Fruit fly (Drosophila melanogaster) whole organism, pupa: Measurements from ENCODE around the gene CG7218.

Experiments used
- CG10348 ChIP-seq: fragments of 200-800 bp; sonication (Bioruptor generic); IDR thresholded peaks from 2 replicates; pipeline ENCODE4 v1.3.6; 2022; ENCODE audit warnings: missing biosample characterization, missing genetic modification characterization
- CG12605 ChIP-seq: fragments of 200-800 bp; sonication (Bioruptor generic); IDR thresholded peaks from 2 replicates; pipeline ENCODE4 v1.3.6; 2022; ENCODE audit warnings: missing biosample characterization, missing genetic modification characterization
- CG13204 ChIP-seq: fragments of 200-800 bp; sonication (Bioruptor generic); optimal IDR thresholded peaks from 2 replicates; lab custom pipeline; 2018; ENCODE audit warnings: missing biosample characterization, mild to moderate bottlenecking, missing genetic modification characterization, moderate library complexity
- CG14655 ChIP-seq: fragments of 200-800 bp; sonication (Bioruptor generic); optimal IDR thresholded peaks from 3 replicates; lab custom pipeline; 2017; ENCODE audit warnings: mild to moderate bottlenecking, missing biosample characterization, missing genetic modification reagents, missing genetic modification characterization
- CG15710 ChIP-seq: fragments of 200-800 bp; sonication (Bioruptor generic); optimal IDR thresholded peaks from 2 replicates; lab custom pipeline; 2018; ENCODE audit warnings: missing biosample characterization, mild to moderate bottlenecking, missing genetic modification characterization, moderate library complexity
- CG17806 ChIP-seq: fragments of 200-800 bp; sonication (Bioruptor generic); optimal IDR thresholded peaks from 2 replicates; lab custom pipeline; 2018; ENCODE audit warnings: missing biosample characterization, mild to moderate bottlenecking, missing genetic modification characterization, moderate library complexity
- CG32121 ChIP-seq: fragments of 200-800 bp; sonication (Bioruptor generic); IDR thresholded peaks from 2 replicates; pipeline ENCODE4 v1.3.6; 2022; ENCODE audit warnings: missing biosample characterization, missing genetic modification characterization
- CG34367 ChIP-seq: fragments of 200-800 bp; sonication (Bioruptor generic); optimal IDR thresholded peaks from 2 replicates; lab custom pipeline; 2018; ENCODE audit warnings: missing biosample characterization, mild to moderate bottlenecking, missing genetic modification characterization
- CG4496 ChIP-seq: fragments of 200-800 bp; sonication (Bioruptor generic); IDR thresholded peaks from 3 replicates; pipeline ENCODE4 v1.3.6; 2022; ENCODE audit warnings: missing biosample characterization, missing genetic modification characterization
- CG8159 ChIP-seq: fragments of 200-800 bp; sonication (Bioruptor generic); optimal IDR thresholded peaks from 3 replicates; lab custom pipeline; 2018; ENCODE audit warnings: missing biosample characterization, mild to moderate bottlenecking, missing genetic modification characterization, moderate library complexity
- CG8301 ChIP-seq: fragments of 200-800 bp; sonication (Bioruptor generic); optimal IDR thresholded peaks from 2 replicates; lab custom pipeline; 2018; ENCODE audit warnings: missing biosample characterization, mild to moderate bottlenecking, missing genetic modification characterization
- CG9948 ChIP-seq: fragments of 200-800 bp; sonication (Bioruptor generic); optimal IDR thresholded peaks from 2 replicates; lab custom pipeline; 2018; ENCODE audit warnings: missing biosample characterization, mild to moderate bottlenecking, missing genetic modification characterization, moderate library complexity
- D1 ChIP-seq: fragments of 200-800 bp; sonication (Bioruptor generic); optimal IDR thresholded peaks from 2 replicates; lab custom pipeline; 2018; ENCODE audit warnings: missing biosample characterization, mild to moderate bottlenecking, missing genetic modification characterization, moderate library complexity
- EcR ChIP-seq: fragments of 200-800 bp; sonication (Bioruptor generic); optimal IDR thresholded peaks from 3 replicates; lab custom pipeline; 2019; ENCODE audit warnings: missing biosample characterization, missing genetic modification characterization, mild to moderate bottlenecking, moderate library complexity, missing genetic modification reagents
- Ets98B ChIP-seq: fragments of 200-800 bp; sonication (Bioruptor generic); IDR thresholded peaks from 2 replicates; pipeline ENCODE4 v1.3.6; 2022; ENCODE audit warnings: missing biosample characterization, missing genetic modification characterization
- Pif1A ChIP-seq: fragments of 200-800 bp; sonication (Bioruptor generic); optimal IDR thresholded peaks from 3 replicates; lab custom pipeline; 2016; ENCODE audit warnings: missing biosample characterization, missing genetic modification characterization
- Pif1B ChIP-seq: fragments of 200-800 bp; sonication (Bioruptor generic); optimal IDR thresholded peaks from 3 replicates; lab custom pipeline; 2016; ENCODE audit warnings: missing biosample characterization, missing genetic modification characterization
- Snoo ChIP-seq: fragments of 200-800 bp; sonication (Bioruptor generic); optimal IDR thresholded peaks from 3 replicates; lab custom pipeline; 2017; ENCODE audit warnings: missing biosample characterization, mild to moderate bottlenecking, missing genetic modification characterization, inconsistent platforms
- fd96Ca ChIP-seq: fragments of 200-800 bp; sonication (Bioruptor generic); IDR thresholded peaks from 3 replicates; pipeline ENCODE4 v1.3.6; 2022; ENCODE audit warnings: missing biosample characterization, missing genetic modification characterization
- gl ChIP-seq: fragments of 200-800 bp; sonication (Bioruptor generic); optimal IDR thresholded peaks from 2 replicates; lab custom pipeline; 2018; ENCODE audit warnings: missing biosample characterization, mild to moderate bottlenecking, missing genetic modification characterization
- rn ChIP-seq: fragments of 200-800 bp; sonication (Bioruptor generic); IDR thresholded peaks from 2 replicates; pipeline ENCODE4 v1.3.6; 2022; ENCODE audit warnings: missing biosample characterization, missing genetic modification characterization

Gene CG7218

dm6 chr3R:18185385-18185784, 21.2 kb upstream of the CG7218 start, which contains the start of the genes Arp5 and CG7208:
Arp5 (plus strand) TSS chr3R:18185498.
CG7208 (minus strand) TSS chr3R:18185715.
- peak; percentile 51 for TF ChIP-seq CG8159 (tag; lab: Kevin White, UChicago)
- no peak for TF ChIP-seq EcR
- no peak for TF ChIP-seq CG10348 (GFP tag; lab: Robert Waterston, UW)
- TF ChIP-seq CG8301 (tag; lab: Kevin White, UChicago), result no peak
- no peak for TF ChIP-seq Pif1A (GFP tag; lab: Kevin White, UChicago)
- no peak for TF ChIP-seq Pif1B (GFP tag; lab: Kevin White, UChicago)
- peak; percentile 36 for TF ChIP-seq Snoo (tag; lab: Kevin White, UChicago)
- peak; percentile 37 for TF ChIP-seq CG9948 (tag; lab: Kevin White, UChicago)
- TF ChIP-seq CG4496 (GFP tag; lab: Robert Waterston, UW), result peak; percentile 69; the same call in 2 of the 3 replicates
- peak; percentile 51 for TF ChIP-seq CG15710 (tag; lab: Kevin White, UChicago)
- TF ChIP-seq Ets98B (GFP tag; lab: Robert Waterston, UW), result peak; percentile 23
- TF ChIP-seq CG14655 (GFP tag; lab: Kevin White, UChicago), result no peak
- no peak for TF ChIP-seq fd96Ca
- TF ChIP-seq gl (tag; lab: Kevin White, UChicago), result no peak
- TF ChIP-seq rn (GFP tag; lab: Robert Waterston, UW), result no peak; the same call in 1 of the 2 replicates
- TF ChIP-seq CG34367 (tag; lab: Kevin White, UChicago), result no peak
- TF ChIP-seq D1 (tag; lab: Kevin White, UChicago), result no peak
- TF ChIP-seq CG32121, result peak; percentile 45
- TF ChIP-seq CG13204 (GFP tag; lab: Kevin White, UChicago), result no peak
- TF ChIP-seq CG17806 (tag; lab: Kevin White, UChicago), result peak; percentile 53
- no peak for TF ChIP-seq CG12605 (GFP tag; lab: Robert Waterston, UW)
- TF ChIP-seq, all 21 proteins: peak for 8

dm6 chr3R:18183244-18183643, 19.0 kb upstream of the CG7218 start, which contains the start of gene cdm:
cdm (minus strand) TSS chr3R:18183479.
- TF ChIP-seq CG32121, result peak; percentile 23; the same call in 1 of the 2 replicates
- no peak for TF ChIP-seq CG9948 (tag; lab: Kevin White, UChicago)

- TF ChIP-seq CG8159 (tag; lab: Kevin White, UChicago) (peak; percentile 80), Pif1B (GFP tag; lab: Kevin White, UChicago) (peak; percentile 56), CG32121 (peak; percentile 78), CG9948 (tag; lab: Kevin White, UChicago) (peak; percentile 73), CG14655 (GFP tag; lab: Kevin White, UChicago) (no peak), gl (tag; lab: Kevin White, UChicago) (no peak), Pif1A (GFP tag; lab: Kevin White, UChicago) (no peak), CG8301 (tag; lab: Kevin White, UChicago) (peak; percentile 85), CG10348 (GFP tag; lab: Robert Waterston, UW) (no peak; the same call in 1 of the 2 replicates), rn (GFP tag; lab: Robert Waterston, UW) (0 out of 2 replicates have a peak, but pooled peaks have one; percentile 26), fd96Ca (0 out of 3 replicates have a peak, but pooled peaks have one; percentile 58), CG12605 (GFP tag; lab: Robert Waterston, UW) (peak; percentile 70), Snoo (tag; lab: Kevin White, UChicago) (peak; percentile 71), Ets98B (GFP tag; lab: Robert Waterston, UW) (peak; percentile 62), CG13204 (GFP tag; lab: Kevin White, UChicago) (no peak), D1 (tag; lab: Kevin White, UChicago) (no peak), CG4496 (GFP tag; lab: Robert Waterston, UW) (peak; percentile 79), CG17806 (tag; lab: Kevin White, UChicago) (peak; percentile 63), CG34367 (tag; lab: Kevin White, UChicago) (no peak), EcR (no peak), CG15710 (tag; lab: Kevin White, UChicago) (peak; percentile 65)
Observed at dm6 chr3R:18171983-18172967, 8.1 kb upstream of the CG7218 start.

dm6 chr3R:18169982-18170531, 5.9 kb upstream of the CG7218 start:
- TF ChIP-seq CG14655 (GFP tag; lab: Kevin White, UChicago) (no peak), CG10348 (GFP tag; lab: Robert Waterston, UW) (no peak), CG4496 (GFP tag; lab: Robert Waterston, UW) (no peak), Ets98B (GFP tag; lab: Robert Waterston, UW) (no peak), CG13204 (GFP tag; lab: Kevin White, UChicago) (no peak), CG17806 (tag; lab: Kevin White, UChicago) (no peak), D1 (tag; lab: Kevin White, UChicago) (no peak), CG32121 (no peak), Snoo (tag; lab: Kevin White, UChicago) (no peak), CG15710 (tag; lab: Kevin White, UChicago) (no peak), fd96Ca (no peak), CG8301 (tag; lab: Kevin White, UChicago) (no peak), Pif1B (GFP tag; lab: Kevin White, UChicago) (no peak), CG9948 (tag; lab: Kevin White, UChicago) (no peak), CG12605 (GFP tag; lab: Robert Waterston, UW) (no peak)
